Worm (Caenorhabditis elegans): ENCODE data around the gene gly-9.

DNA sequence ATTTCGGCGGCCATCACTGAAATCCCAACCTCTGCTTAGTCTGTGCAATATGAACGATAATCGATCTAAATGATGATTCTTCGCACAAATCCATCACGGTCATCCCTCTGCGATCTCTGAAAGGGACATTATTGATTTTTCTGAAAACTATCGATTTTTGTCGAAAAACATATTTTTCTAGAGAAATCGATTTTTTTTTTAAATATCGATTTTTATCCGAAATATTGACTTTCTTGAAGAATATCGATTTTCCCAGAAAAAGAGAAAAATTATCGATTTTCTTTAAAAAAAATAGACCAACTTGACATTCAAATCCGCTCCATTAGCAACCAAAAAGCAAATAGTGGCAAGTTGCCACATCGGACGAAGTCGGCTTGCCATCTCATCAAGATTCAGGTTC, 3.0 kb downstream of the gly-9 start:
- TF ChIP-seq unc-39 (tag; optimal IDR thresholded peaks at IDR 0.05) (no peak), ztf-11 (tag; optimal IDR thresholded peaks at IDR 0.05) (no peak), unc-62 (GFP tag; optimal IDR thresholded peaks at IDR 0.05) (no peak), nhr-28 (tag; optimal IDR thresholded peaks at IDR 0.05) (no peak), snpc-4 (tag; optimal IDR thresholded peaks at IDR 0.05) (no peak), mep-1 (tag; optimal IDR thresholded peaks at IDR 0.05) (no peak), ceh-39 (tag; optimal IDR thresholded peaks at IDR 0.05) (no peak), mab-5 (tag; optimal IDR thresholded peaks at IDR 0.05) (no peak), pha-4 (tag; optimal IDR thresholded peaks at IDR 0.05) (no peak), unc-120 (tag; optimal IDR thresholded peaks at IDR 0.05; ENCODE audit: poor library complexity, severe bottlenecking) (no peak), blmp-1 (tag; optimal IDR thresholded peaks at IDR 0.05) (no peak), ces-1 (GFP tag; optimal IDR thresholded peaks at IDR 0.05) (no peak)
